Worm (Caenorhabditis elegans) whole organism, L1 larva: ENCODE measurements around the gene fbxa-9.

Source experiments
- C16A3.4 ChIP-seq: fragments of 150-350 bp; optimal IDR thresholded peaks from 2 replicates; lab custom pipeline; 2014; ENCODE audit warnings: missing biosample characterization, missing genetic modification characterization
- Y116A8C.19 ChIP-seq: sonication (generic microtip); optimal IDR thresholded peaks from 2 replicates; lab custom pipeline; 2016; ENCODE audit warnings: missing compliant biosample characterization, missing genetic modification characterization, borderline replicate concordance
- aly-2 ChIP-seq: fragments of 150-350 bp; optimal IDR thresholded peaks from 2 replicates; lab custom pipeline; 2014; ENCODE audit warnings: missing biosample characterization, missing genetic modification characterization
- blmp-1 ChIP-seq: fragments of 150-350 bp; optimal IDR thresholded peaks from 2 replicates; lab custom pipeline; 2014; ENCODE audit warnings: missing biosample characterization, missing genetic modification characterization
- ceh-8 ChIP-seq: fragments of 200-800 bp; sonication (Bioruptor generic); optimal IDR thresholded peaks from 2 replicates; lab custom pipeline; 2018; ENCODE audit warnings: mild to moderate bottlenecking, missing genetic modification characterization, moderate library complexity, missing compliant biosample characterization
- ceh-82 ChIP-seq, 3 experiments: fragments of 150-350 bp in 1 of 3; sonication (generic microtip) in 2 of 3; optimal IDR thresholded peaks; 2 replicates each; lab custom pipeline; 2014 to 2017; ENCODE audit warnings: missing biosample characterization in 3 of 3, missing genetic modification characterization in 3 of 3
- ceh-90 ChIP-seq: sonication (generic microtip); optimal IDR thresholded peaks from 2 replicates; lab custom pipeline; 2016; ENCODE audit warnings: missing genetic modification characterization, missing compliant biosample characterization
- dpl-1 ChIP-seq, 3 experiments: fragments of 150-350 bp in 2 of 3; sonication (generic microtip) in 1 of 3; optimal IDR thresholded peaks; 2 replicates each; lab custom pipeline; 2014 to 2017; ENCODE audit warnings: missing biosample characterization in 3 of 3, missing genetic modification characterization in 3 of 3, missing genetic modification reagents in 3 of 3
- dsc-1 ChIP-seq: sonication (generic microtip); optimal IDR thresholded peaks from 2 replicates; lab custom pipeline; 2016; ENCODE audit warnings: mild to moderate bottlenecking, missing genetic modification characterization, missing compliant biosample characterization
- efl-1 ChIP-seq, 4 experiments: fragments of 150-350 bp; optimal IDR thresholded peaks in 3 of 4; peaks in 1 of 4; 1 replicate in 1 of 4; 2 replicates in 3 of 4; lab custom pipeline; 2014; ENCODE audit warnings: missing biosample characterization in 2 of 4, missing genetic modification characterization in 2 of 4, missing genetic modification reagents in 2 of 4
- efl-3 ChIP-seq: fragments of 200-800 bp; sonication (Bioruptor generic); optimal IDR thresholded peaks from 2 replicates; lab custom pipeline; 2018; ENCODE audit warnings: mild to moderate bottlenecking, missing genetic modification characterization, missing compliant biosample characterization
- egl-27 ChIP-seq, 2 experiments: fragments of 150-350 bp in 1 of 2; sonication (generic microtip); optimal IDR thresholded peaks; 3 replicates each; lab custom pipeline; 2017 to 2018; ENCODE audit warnings: missing biosample characterization in 2 of 2, missing genetic modification characterization in 2 of 2, missing genetic modification reagents in 2 of 2
- fkh-10 ChIP-seq: sonication (generic microtip); optimal IDR thresholded peaks from 2 replicates; lab custom pipeline; 2017; ENCODE audit warnings: missing biosample characterization, missing genetic modification reagents, missing genetic modification characterization
- fkh-4 ChIP-seq: sonication (generic microtip); optimal IDR thresholded peaks from 2 replicates; lab custom pipeline; 2016; ENCODE audit warnings: missing compliant biosample characterization, missing genetic modification characterization, borderline replicate concordance
- fkh-8 ChIP-seq: sonication (generic microtip); optimal IDR thresholded peaks from 2 replicates; lab custom pipeline; 2016; ENCODE audit warnings: mild to moderate bottlenecking, missing genetic modification characterization, missing compliant biosample characterization
- fos-1 ChIP-seq: fragments of 150-350 bp; optimal IDR thresholded peaks from 2 replicates; lab custom pipeline; 2014; ENCODE audit warnings: missing biosample characterization, missing genetic modification characterization
- grh-1 ChIP-seq: fragments of 200-800 bp; sonication (Bioruptor generic); IDR thresholded peaks from 2 replicates; pipeline ENCODE4 v1.3.6; 2022; ENCODE audit warnings: missing genetic modification reagents, missing genetic modification characterization, missing compliant biosample characterization
- irx-1 ChIP-seq: sonication (generic microtip); optimal IDR thresholded peaks from 2 replicates; lab custom pipeline; 2016; ENCODE audit warnings: missing genetic modification characterization, missing compliant biosample characterization
- isw-1 ChIP-seq: fragments of 200-800 bp; sonication (Bioruptor generic); IDR thresholded peaks from 2 replicates; pipeline ENCODE4 v1.3.6; 2022; ENCODE audit warnings: missing genetic modification characterization, missing compliant biosample characterization
- jun-1 ChIP-seq: fragments of 150-350 bp; optimal IDR thresholded peaks from 2 replicates; lab custom pipeline; 2014; ENCODE audit warnings: missing biosample characterization, missing genetic modification reagents, missing genetic modification characterization
- lin-13 ChIP-seq: fragments of 150-350 bp; optimal IDR thresholded peaks from 2 replicates; lab custom pipeline; 2014; ENCODE audit warnings: missing biosample characterization, missing genetic modification reagents, missing genetic modification characterization
- lin-15B ChIP-seq: fragments of 150-350 bp; sonication (generic microtip); optimal IDR thresholded peaks from 3 replicates; lab custom pipeline; 2014; ENCODE audit warnings: missing biosample characterization, missing genetic modification characterization
- lin-39 ChIP-seq: fragments of 150-350 bp; optimal IDR thresholded peaks from 2 replicates; lab custom pipeline; 2014; ENCODE audit warnings: missing biosample characterization, missing genetic modification reagents, missing genetic modification characterization
- lir-3 ChIP-seq: sonication (generic microtip); optimal IDR thresholded peaks from 2 replicates; lab custom pipeline; 2016; ENCODE audit warnings: mild to moderate bottlenecking, missing genetic modification characterization, moderate library complexity, missing compliant biosample characterization; ENCODE audit not compliant: poor library complexity
- lsy-2 ChIP-seq, 2 experiments: fragments of 150-350 bp; optimal IDR thresholded peaks; 2 replicates each; lab custom pipeline; 2014; ENCODE audit warnings: missing biosample characterization in 2 of 2, missing genetic modification characterization in 2 of 2
- mdl-1 ChIP-seq, 2 experiments: fragments of 150-350 bp; optimal IDR thresholded peaks; 2 replicates each; lab custom pipeline; 2014 to 2017; ENCODE audit warnings: missing biosample characterization in 2 of 2, missing genetic modification characterization in 2 of 2, inconsistent platforms in 1 of 2
- mef-2 ChIP-seq: fragments of 150-350 bp; optimal IDR thresholded peaks from 2 replicates; lab custom pipeline; 2014; ENCODE audit warnings: missing biosample characterization, missing genetic modification characterization
- mep-1 ChIP-seq: fragments of 150-350 bp; optimal IDR thresholded peaks from 2 replicates; lab custom pipeline; 2014; ENCODE audit warnings: missing biosample characterization, missing genetic modification characterization
- nhr-19 ChIP-seq: fragments of 200-800 bp; sonication (Bioruptor generic); conservative IDR thresholded peaks from 2 replicates; pipeline ENCODE4 v1.3.6; 2022; ENCODE audit warnings: missing genetic modification characterization, missing compliant biosample characterization
- nhr-20 ChIP-seq: sonication (generic microtip); optimal IDR thresholded peaks from 2 replicates; lab custom pipeline; 2016; ENCODE audit warnings: mild to moderate bottlenecking, missing genetic modification characterization, missing compliant biosample characterization
- nhr-237 ChIP-seq: fragments of 150-350 bp; optimal IDR thresholded peaks from 2 replicates; lab custom pipeline; 2014; ENCODE audit warnings: missing biosample characterization, missing genetic modification characterization
- nhr-85 ChIP-seq: sonication (generic microtip); peaks from one replicate; lab custom pipeline; 2016; ENCODE audit warnings: missing genetic modification characterization, inconsistent platforms, missing compliant biosample characterization
- pag-3 ChIP-seq: sonication (generic microtip); optimal IDR thresholded peaks from 2 replicates; lab custom pipeline; 2017; ENCODE audit warnings: missing genetic modification characterization, mild to moderate bottlenecking, missing compliant biosample characterization, antibody characterized with exemption, borderline replicate concordance; ENCODE audit not compliant: insufficient read depth
- pqm-1 ChIP-seq: sonication (generic microtip); optimal IDR thresholded peaks from 3 replicates; lab custom pipeline; 2017; ENCODE audit warnings: missing biosample characterization, missing genetic modification characterization
- rnt-1 ChIP-seq: sonication (generic microtip); optimal IDR thresholded peaks from 2 replicates; lab custom pipeline; 2016; ENCODE audit warnings: mild to moderate bottlenecking, missing genetic modification characterization, moderate library complexity, missing compliant biosample characterization
- snpc-4 ChIP-seq: fragments of 150-350 bp; optimal IDR thresholded peaks from 2 replicates; lab custom pipeline; 2014; ENCODE audit warnings: missing biosample characterization, missing genetic modification characterization
- snu-23 ChIP-seq: sonication (generic microtip); optimal IDR thresholded peaks from 2 replicates; lab custom pipeline; 2016; ENCODE audit warnings: missing genetic modification characterization, missing compliant biosample characterization
- sox-4 ChIP-seq: sonication (generic microtip); optimal IDR thresholded peaks from 2 replicates; lab custom pipeline; 2016; ENCODE audit warnings: missing genetic modification characterization, missing compliant biosample characterization
- sup-37 ChIP-seq: fragments of 200-800 bp; sonication (Bioruptor generic); optimal IDR thresholded peaks from 2 replicates; lab custom pipeline; 2018; ENCODE audit warnings: mild to moderate bottlenecking, missing genetic modification characterization, missing compliant biosample characterization
- swsn-7 ChIP-seq: sonication (generic microtip); optimal IDR thresholded peaks from 2 replicates; lab custom pipeline; 2016; ENCODE audit warnings: missing genetic modification characterization, missing compliant biosample characterization
- tbx-2 ChIP-seq: sonication (generic microtip); optimal IDR thresholded peaks from 2 replicates; lab custom pipeline; 2016; ENCODE audit warnings: missing genetic modification characterization, missing compliant biosample characterization
- unc-30 ChIP-seq: sonication (generic microtip); optimal IDR thresholded peaks from 2 replicates; lab custom pipeline; 2017; ENCODE audit warnings: missing biosample characterization, missing genetic modification characterization
- unc-86 ChIP-seq: sonication (generic microtip); optimal IDR thresholded peaks from 2 replicates; lab custom pipeline; 2016; ENCODE audit warnings: missing genetic modification characterization, missing compliant biosample characterization
- zag-1 ChIP-seq: fragments of 150-350 bp; optimal IDR thresholded peaks from 2 replicates; lab custom pipeline; 2014; ENCODE audit warnings: missing biosample characterization, missing genetic modification characterization

The fbxa-9 gene

ce11 chrIII:2304867-2305266, 38.4 kb downstream of the fbxa-9 start, which contains the start of gene Y54F10BM.9 (continued):
- no peak for TF ChIP-seq fkh-4 (tag; lab: Kevin White, UChicago)
- TF ChIP-seq grh-1 (GFP tag; lab: Robert Waterston, UW): no peak
- no peak for TF ChIP-seq aly-2 (tag; lab: Kevin White, UChicago)
- TF ChIP-seq mdl-1 (tag; optimal IDR thresholded peaks at IDR 0.05; lab: Kevin White, UChicago): no peak
- TF ChIP-seq sox-4: no peak
- no peak for TF ChIP-seq zag-1 (tag; lab: Kevin White, UChicago)
- no peak for TF ChIP-seq jun-1
- no peak for TF ChIP-seq unc-30
- TF ChIP-seq nhr-19 (GFP tag; lab: Robert Waterston, UW): no peak
- TF ChIP-seq tbx-2: peak; percentile 13
- TF ChIP-seq C16A3.4 (tag; lab: Kevin White, UChicago): no peak
- TF ChIP-seq fos-1 (tag; lab: Kevin White, UChicago): no peak
- TF ChIP-seq unc-86 (tag; lab: Kevin White, UChicago): no peak
- TF ChIP-seq lin-13: no peak
- no peak for TF ChIP-seq pqm-1 (tag; lab: Kevin White, UChicago)
- TF ChIP-seq lin-39 (tag; lab: Kevin White, UChicago): no peak
- TF ChIP-seq pag-3 (tag; lab: Kevin White, UChicago): no peak
- peak; percentile 58 for TF ChIP-seq snu-23 (GFP tag; lab: Kevin White, UChicago)
- peak; percentile 36 to 52 for TF ChIP-seq lsy-2 (tag; optimal IDR thresholded peaks at IDR 0.05; lab: Kevin White, UChicago)
- no peak for TF ChIP-seq irx-1
- TF ChIP-seq Y116A8C.19 (tag; lab: Kevin White, UChicago): no peak
- TF ChIP-seq snpc-4 (tag; lab: Kevin White, UChicago): no peak
- TF ChIP-seq blmp-1 (tag; lab: Kevin White, UChicago): peak; percentile 8
- peak in 2 of 3 experiments; percentile 29 to 46 for TF ChIP-seq ceh-82 (tag; optimal IDR thresholded peaks at IDR 0.05; lab: Kevin White, UChicago)
- no peak for TF ChIP-seq nhr-85 (tag; lab: Kevin White, UChicago)
- TF ChIP-seq efl-1 (optimal IDR thresholded peaks at IDR 0.05; lab: Kevin White, UChicago): peak; percentile 76 to 82
- TF ChIP-seq efl-1 (GFP tag; optimal IDR thresholded peaks at IDR 0.05 in 1 of 2; lab: Kevin White, UChicago): peak; percentile 43 to 95
- no peak for TF ChIP-seq ceh-90 (tag; lab: Kevin White, UChicago)
- no peak for TF ChIP-seq nhr-237
- peak; percentile 12 for TF ChIP-seq nhr-20 (tag; lab: Kevin White, UChicago)
- no peak for TF ChIP-seq mep-1
- TF ChIP-seq fkh-8 (tag; lab: Kevin White, UChicago): peak; percentile 1
- TF ChIP-seq efl-3: no peak
- no peak for TF ChIP-seq lir-3 (tag; lab: Kevin White, UChicago)
- TF ChIP-seq swsn-7 (tag; lab: Kevin White, UChicago): peak; percentile 24
- TF ChIP-seq ceh-8 (GFP tag; lab: Kevin White, UChicago): no peak
- TF ChIP-seq sup-37 (GFP tag; lab: Kevin White, UChicago): no peak
- TF ChIP-seq fkh-10 (GFP tag; lab: Kevin White, UChicago): no peak
- TF ChIP-seq isw-1: no peak
- no peak for TF ChIP-seq egl-27 (tag; optimal IDR thresholded peaks at IDR 0.05; lab: Kevin White, UChicago)
- peak; percentile 53 for TF ChIP-seq rnt-1 (tag; lab: Kevin White, UChicago)
- TF ChIP-seq mef-2 (tag; lab: Kevin White, UChicago): no peak
- TF ChIP-seq dpl-1 (GFP tag; optimal IDR thresholded peaks at IDR 0.05; lab: Kevin White, UChicago): peak; percentile 6 to 15 (median 10)
- no peak for TF ChIP-seq lin-15B (tag; lab: Kevin White, UChicago)
- TF ChIP-seq dsc-1 (tag; lab: Kevin White, UChicago): peak; percentile 23
